Worm (Caenorhabditis elegans) whole organism, L3 larva: ENCODE data around the gene R05G6.9.

Source experiments
- ceh-82 ChIP-seq: fragments of 150-350 bp; optimal IDR thresholded peaks from 2 replicates; lab custom pipeline; 2014; ENCODE audit warnings: missing biosample characterization, missing genetic modification characterization
- egl-27 ChIP-seq: sonication (generic microtip); optimal IDR thresholded peaks from 4 replicates; lab custom pipeline; 2017; ENCODE audit warnings: missing biosample characterization, missing genetic modification reagents, missing genetic modification characterization
- nfya-1 ChIP-seq: sonication (generic microtip); optimal IDR thresholded peaks from 2 replicates; lab custom pipeline; 2017; ENCODE audit warnings: missing genetic modification characterization, mild to moderate bottlenecking, missing compliant biosample characterization, antibody characterized with exemption, moderate library complexity; ENCODE audit not compliant: insufficient read depth
- nhr-28 ChIP-seq: fragments of 150-350 bp; optimal IDR thresholded peaks from 2 replicates; lab custom pipeline; 2014; ENCODE audit warnings: missing biosample characterization, missing genetic modification characterization
- skn-1 ChIP-seq: fragments of 150-350 bp; optimal IDR thresholded peaks from 2 replicates; lab custom pipeline; 2014; ENCODE audit warnings: missing biosample characterization, missing genetic modification characterization
- unc-39 ChIP-seq: sonication (generic microtip); optimal IDR thresholded peaks from 4 replicates; lab custom pipeline; 2017; ENCODE audit warnings: missing biosample characterization, missing genetic modification characterization
- ztf-11 ChIP-seq: fragments of 150-350 bp; optimal IDR thresholded peaks from 2 replicates; lab custom pipeline; 2014; ENCODE audit warnings: missing biosample characterization, missing genetic modification characterization
- ztf-4 ChIP-seq: fragments of 150-350 bp; optimal IDR thresholded peaks from 2 replicates; lab custom pipeline; 2014; ENCODE audit warnings: missing biosample characterization, missing genetic modification characterization

- no peak for TF ChIP-seq skn-1 (tag; lab: Kevin White, UChicago)
- TF ChIP-seq ceh-82, result no peak
- no peak for TF ChIP-seq nfya-1
- no peak for TF ChIP-seq unc-39 (tag; lab: Kevin White, UChicago)
- no peak for TF ChIP-seq nhr-28 (tag; lab: Kevin White, UChicago)
- no peak for TF ChIP-seq ztf-11 (tag; lab: Kevin White, UChicago)
- no peak for TF ChIP-seq egl-27 (tag; lab: Kevin White, UChicago)
- no peak for TF ChIP-seq ztf-4 (tag; lab: Kevin White, UChicago)
Measured at ce11 chrIV:7468638-7469037, 47.4 kb downstream of the R05G6.9 start.
